Fruit fly (Drosophila melanogaster) whole organism, embryonic: Measurements from ENCODE around the gene mRpS35.

ENCODE experiments used
- Adf1 ChIP-seq: fragments of 200-800 bp; sonication (Bioruptor generic); IDR thresholded peaks from 2 replicates; pipeline ENCODE4 v1.3.6; 2022; ENCODE audit warnings: missing biosample characterization, missing genetic modification characterization
- Atf6 ChIP-seq: fragments of 200-800 bp; sonication (Bioruptor generic); IDR thresholded peaks from 2 replicates; pipeline ENCODE4 v1.3.6; 2022; ENCODE audit warnings: missing biosample characterization, missing genetic modification characterization
- CG11456 ChIP-seq: fragments of 200-800 bp; sonication (Bioruptor generic); IDR thresholded peaks from 3 replicates; pipeline ENCODE4 v1.3.6; 2022; ENCODE audit warnings: missing biosample characterization, missing genetic modification characterization
- CG12219 ChIP-seq: fragments of 200-800 bp; sonication (Bioruptor generic); optimal IDR thresholded peaks from 3 replicates; lab custom pipeline; 2018; ENCODE audit warnings: missing biosample characterization, mild to moderate bottlenecking, missing genetic modification characterization
- CG12659 ChIP-seq: fragments of 200-800 bp; sonication (Bioruptor generic); optimal IDR thresholded peaks from 3 replicates; lab custom pipeline; 2017; ENCODE audit warnings: mild to moderate bottlenecking, missing biosample characterization, missing genetic modification reagents, missing genetic modification characterization
- CG13123 ChIP-seq: fragments of 200-800 bp; sonication (Bioruptor generic); optimal IDR thresholded peaks from 2 replicates; lab custom pipeline; 2016; ENCODE audit warnings: missing biosample characterization, missing genetic modification characterization
- CG14014 ChIP-seq: fragments of 200-800 bp; sonication (Bioruptor generic); IDR thresholded peaks from 2 replicates; pipeline ENCODE4 v1.3.6; 2022; ENCODE audit warnings: missing biosample characterization, missing genetic modification characterization
- CG14710 ChIP-seq: fragments of 200-800 bp; sonication (Bioruptor generic); optimal IDR thresholded peaks from 3 replicates; lab custom pipeline; 2019; ENCODE audit warnings: missing biosample characterization, mild to moderate bottlenecking, missing genetic modification characterization, moderate library complexity
- CG15011 ChIP-seq: fragments of 200-800 bp; sonication (Bioruptor generic); optimal IDR thresholded peaks from 3 replicates; lab custom pipeline; 2018; ENCODE audit warnings: missing biosample characterization, mild to moderate bottlenecking, missing genetic modification characterization
- CG1602 ChIP-seq: fragments of 200-800 bp; sonication (Bioruptor generic); optimal IDR thresholded peaks from 3 replicates; lab custom pipeline; 2016; ENCODE audit warnings: missing biosample characterization, missing genetic modification characterization
- CG16815 ChIP-seq: fragments of 200-800 bp; sonication (Bioruptor generic); optimal IDR thresholded peaks from 3 replicates; lab custom pipeline; 2017; ENCODE audit warnings: missing biosample characterization, mild to moderate bottlenecking, missing genetic modification characterization
- CG16863 ChIP-seq: fragments of 200-800 bp; sonication (Bioruptor generic); optimal IDR thresholded peaks from 3 replicates; lab custom pipeline; 2016; ENCODE audit warnings: missing biosample characterization, missing genetic modification characterization
- CG17186 ChIP-seq: fragments of 200-800 bp; sonication (Bioruptor generic); optimal IDR thresholded peaks from 3 replicates; lab custom pipeline; 2017; ENCODE audit warnings: missing biosample characterization, missing genetic modification reagents, missing genetic modification characterization
- CG17912 ChIP-seq: fragments of 200-800 bp; sonication (Bioruptor generic); optimal IDR thresholded peaks from 2 replicates; lab custom pipeline; 2018; ENCODE audit warnings: missing biosample characterization, mild to moderate bottlenecking, missing genetic modification characterization
- CG3995 ChIP-seq: fragments of 200-800 bp; sonication (Bioruptor generic); optimal IDR thresholded peaks from 3 replicates; lab custom pipeline; 2016; ENCODE audit warnings: missing biosample characterization, missing genetic modification characterization
- CG4854 ChIP-seq: fragments of 200-800 bp; sonication (Bioruptor generic); optimal IDR thresholded peaks from 2 replicates; lab custom pipeline; 2016; ENCODE audit warnings: missing biosample characterization, missing genetic modification characterization, inconsistent platforms
- CG6654 ChIP-seq: fragments of 200-800 bp; sonication (Bioruptor generic); optimal IDR thresholded peaks from 2 replicates; lab custom pipeline; 2017; ENCODE audit warnings: missing biosample characterization, mild to moderate bottlenecking, missing genetic modification characterization
- CG7372 ChIP-seq: fragments of 200-800 bp; sonication (Bioruptor generic); IDR thresholded peaks from 2 replicates; pipeline ENCODE4 v1.3.6; 2022; ENCODE audit warnings: missing biosample characterization, missing genetic modification characterization
- CG9727 ChIP-seq: fragments of 200-800 bp; sonication (Bioruptor generic); optimal IDR thresholded peaks from 3 replicates; lab custom pipeline; 2017; ENCODE audit warnings: missing biosample characterization, mild to moderate bottlenecking, missing genetic modification characterization
- Chrac-16 ChIP-seq: fragments of 200-800 bp; sonication (Bioruptor generic); optimal IDR thresholded peaks from 3 replicates; lab custom pipeline; 2016; ENCODE audit warnings: missing biosample characterization, missing genetic modification characterization
- Dbx ChIP-seq: fragments of 200-800 bp; sonication (Bioruptor generic); IDR thresholded peaks from 3 replicates; pipeline ENCODE4 v1.3.6; 2022; ENCODE audit warnings: missing biosample characterization, missing genetic modification characterization
- Dp ChIP-seq: fragments of 200-800 bp; sonication (Bioruptor generic); optimal IDR thresholded peaks from 2 replicates; lab custom pipeline; 2018; ENCODE audit warnings: missing biosample characterization, mild to moderate bottlenecking, missing genetic modification characterization, moderate library complexity
- Kr ChIP-seq: fragments of 200-800 bp; sonication (Bioruptor generic); optimal IDR thresholded peaks from 2 replicates; lab custom pipeline; 2017; ENCODE audit warnings: missing biosample characterization, mild to moderate bottlenecking, missing genetic modification characterization
- Meics ChIP-seq: fragments of 200-800 bp; sonication (Bioruptor generic); optimal IDR thresholded peaks from 2 replicates; lab custom pipeline; 2017; ENCODE audit warnings: missing biosample characterization, mild to moderate bottlenecking, missing genetic modification characterization
- Myb ChIP-seq: fragments of 200-800 bp; sonication (Bioruptor generic); optimal IDR thresholded peaks from 2 replicates; lab custom pipeline; 2016; ENCODE audit warnings: missing biosample characterization, missing genetic modification characterization
- NFAT ChIP-seq: fragments of 200-800 bp; sonication (Bioruptor generic); IDR thresholded peaks from 2 replicates; pipeline ENCODE4 v1.3.6; 2022; ENCODE audit warnings: missing biosample characterization, missing genetic modification characterization
- Neu2 ChIP-seq: fragments of 200-800 bp; sonication (Bioruptor generic); optimal IDR thresholded peaks from 3 replicates; lab custom pipeline; 2016; ENCODE audit warnings: missing biosample characterization, missing genetic modification characterization, borderline replicate concordance
- PHDP ChIP-seq: fragments of 200-800 bp; sonication (Bioruptor generic); optimal IDR thresholded peaks from 3 replicates; lab custom pipeline; 2018; ENCODE audit warnings: missing biosample characterization, mild to moderate bottlenecking, missing genetic modification characterization, moderate library complexity
- Sry-β ChIP-seq: fragments of 200-800 bp; sonication (Bioruptor generic); optimal IDR thresholded peaks from 2 replicates; lab custom pipeline; 2018; ENCODE audit warnings: missing biosample characterization, mild to moderate bottlenecking, missing genetic modification characterization, moderate library complexity
- amos ChIP-seq: fragments of 200-800 bp; sonication (Bioruptor generic); IDR thresholded peaks from 2 replicates; pipeline ENCODE4 v1.3.6; 2022; ENCODE audit warnings: missing biosample characterization, missing genetic modification characterization; ENCODE audit not compliant: partially characterized antibody
- cg ChIP-seq: fragments of 200-800 bp; sonication (Bioruptor generic); optimal IDR thresholded peaks from 3 replicates; lab custom pipeline; 2019; ENCODE audit warnings: missing biosample characterization, mild to moderate bottlenecking, missing genetic modification characterization, moderate library complexity
- chinmo ChIP-seq: fragments of 200-800 bp; sonication (Bioruptor generic); IDR thresholded peaks from 4 replicates; pipeline ENCODE4 v1.3.6; 2022; ENCODE audit warnings: missing biosample characterization, missing genetic modification characterization; ENCODE audit not compliant: partially characterized antibody
- crc ChIP-seq: fragments of 200-800 bp; sonication (Bioruptor generic); optimal IDR thresholded peaks from 2 replicates; lab custom pipeline; 2016; ENCODE audit warnings: missing biosample characterization, missing genetic modification characterization
- crol ChIP-seq: fragments of 200-800 bp; sonication (Bioruptor generic); IDR thresholded peaks from 2 replicates; pipeline ENCODE4 v1.3.6; 2022; ENCODE audit warnings: missing biosample characterization, missing genetic modification characterization
- dimm ChIP-seq: fragments of 200-800 bp; sonication (Bioruptor generic); IDR thresholded peaks from 2 replicates; pipeline ENCODE4 v1.3.6; 2022; ENCODE audit warnings: missing biosample characterization, missing genetic modification characterization
- dm ChIP-seq: fragments of 200-800 bp; sonication (Bioruptor generic); optimal IDR thresholded peaks from 3 replicates; lab custom pipeline; 2016; ENCODE audit warnings: missing biosample characterization, missing genetic modification characterization
- emc ChIP-seq: fragments of 200-800 bp; sonication (Bioruptor generic); optimal IDR thresholded peaks from 2 replicates; lab custom pipeline; 2016; ENCODE audit warnings: missing biosample characterization, missing genetic modification characterization
- eve ChIP-seq, 2 experiments: fragments of >200 bp; optimal IDR thresholded peaks; 2 replicates each; lab custom pipeline; 2017; ENCODE audit warnings: missing biosample characterization in 2 of 2, missing genetic modification characterization in 2 of 2
- inv ChIP-seq: fragments of 200-800 bp; sonication (Bioruptor generic); IDR thresholded peaks from 2 replicates; pipeline ENCODE4 v1.3.6; 2022; ENCODE audit warnings: missing biosample characterization, missing genetic modification characterization; ENCODE audit not compliant: partially characterized antibody
- p53 ChIP-seq: fragments of 200-800 bp; sonication (Bioruptor generic); optimal IDR thresholded peaks from 2 replicates; lab custom pipeline; 2016; ENCODE audit warnings: missing biosample characterization, missing genetic modification characterization
- scrt ChIP-seq: fragments of 200-800 bp; sonication (Bioruptor generic); optimal IDR thresholded peaks from 2 replicates; lab custom pipeline; 2018; ENCODE audit warnings: missing biosample characterization, mild to moderate bottlenecking, missing genetic modification characterization, moderate library complexity
- sima ChIP-seq: fragments of 200-800 bp; sonication (Bioruptor generic); optimal IDR thresholded peaks from 2 replicates; lab custom pipeline; 2016; ENCODE audit warnings: missing biosample characterization, missing genetic modification characterization
- sisA ChIP-seq: fragments of 200-800 bp; sonication (Bioruptor generic); IDR thresholded peaks from 2 replicates; pipeline ENCODE4 v1.3.6; 2022; ENCODE audit warnings: missing biosample characterization, missing genetic modification characterization
- sug ChIP-seq: fragments of 200-800 bp; optimal IDR thresholded peaks from 2 replicates; lab custom pipeline; 2019; ENCODE audit warnings: missing biosample characterization, mild to moderate bottlenecking, missing genetic modification characterization, moderate library complexity
- tll ChIP-seq, 2 experiments: fragments of 200-800 bp in 1 of 2; fragments of >200 bp in 1 of 2; sonication (Bioruptor generic) in 1 of 2; optimal IDR thresholded peaks; 2 replicates each; lab custom pipeline; 2017 to 2019; ENCODE audit warnings: missing biosample characterization in 2 of 2, missing genetic modification characterization in 2 of 2, mild to moderate bottlenecking in 1 of 2, moderate library complexity in 1 of 2
- trh ChIP-seq: fragments of 200-800 bp; sonication (Bioruptor generic); optimal IDR thresholded peaks from 2 replicates; lab custom pipeline; 2016; ENCODE audit warnings: missing biosample characterization, missing genetic modification characterization
- twi ChIP-seq: fragments of 200-800 bp; optimal IDR thresholded peaks from 2 replicates; lab custom pipeline; 2019; ENCODE audit warnings: missing biosample characterization, mild to moderate bottlenecking, missing genetic modification characterization, moderate library complexity
- z ChIP-seq: fragments of 200-800 bp; sonication (Bioruptor generic); IDR thresholded peaks from 3 replicates; pipeline ENCODE4 v1.3.6; 2022; ENCODE audit warnings: missing biosample characterization, missing genetic modification characterization
- zfh1 ChIP-seq: fragments of 200-800 bp; sonication (Bioruptor generic); IDR thresholded peaks from 3 replicates; pipeline ENCODE4 v1.3.6; 2022; ENCODE audit warnings: missing biosample characterization, missing genetic modification characterization

mRpS35 gene

DNA sequence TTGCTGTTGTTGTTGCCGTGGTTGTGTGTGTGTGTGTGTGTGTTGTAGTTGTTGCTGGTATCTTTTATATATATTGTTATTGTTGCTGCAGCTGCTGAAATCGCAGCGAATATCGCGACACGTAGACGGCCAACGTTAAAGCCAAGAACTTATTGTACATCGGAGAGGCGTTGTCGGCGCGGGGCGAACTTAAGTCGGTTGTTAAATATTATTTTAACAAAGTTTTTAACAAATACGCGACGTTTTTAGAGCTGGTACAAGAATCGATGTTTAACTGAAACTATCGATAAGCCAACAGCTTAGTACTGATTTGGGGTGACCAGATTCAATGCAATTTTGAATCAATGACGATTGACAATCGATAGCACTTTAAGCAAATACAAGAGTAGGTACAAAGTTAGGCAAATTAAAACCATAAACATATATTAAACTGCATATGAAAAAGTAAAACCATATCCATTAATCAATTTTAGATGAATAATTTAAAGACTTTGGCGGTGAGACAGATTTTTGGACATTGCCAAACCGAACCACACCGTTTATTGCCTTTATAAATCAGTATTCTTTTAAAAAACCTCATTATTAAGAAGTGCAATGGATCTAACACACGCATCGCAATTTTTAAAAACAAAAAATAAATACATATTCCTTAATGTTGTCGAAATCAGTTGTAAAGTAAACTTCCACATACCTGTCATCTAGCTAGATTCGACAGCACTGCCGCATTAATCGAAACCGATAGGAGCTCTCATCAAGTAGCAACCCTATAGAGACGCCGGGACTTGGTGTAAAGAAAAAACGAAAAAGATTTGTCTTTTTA, 14.2 kb upstream of the mRpS35 start, which contains the start of the genes Mrtf and Non2 (continued):
- peak; percentile 4 for TF ChIP-seq sima
- peak; percentile 66 for TF ChIP-seq Atf6 (GFP tag; lab: Robert Waterston, UW)
- no peak for TF ChIP-seq p53 (GFP tag; lab: Kevin White, UChicago)
- TF ChIP-seq CG16815 (GFP tag; lab: Kevin White, UChicago): peak; percentile 42
- TF ChIP-seq CG16863 (GFP tag; lab: Kevin White, UChicago): peak; percentile 49
- TF ChIP-seq Neu2 (GFP tag; lab: Kevin White, UChicago): peak; percentile 68
- no peak for TF ChIP-seq crol (GFP tag; lab: Robert Waterston, UW)
- TF ChIP-seq zfh1 (GFP tag; lab: Robert Waterston, UW): peak; percentile 43; the same call in 2 of the 3 replicates
- TF ChIP-seq CG7372 (GFP tag; lab: Robert Waterston, UW): peak; percentile 38
- no peak for TF ChIP-seq Adf1
- TF ChIP-seq twi (tag; lab: Kevin White, UChicago): peak; percentile 38
- peak; percentile 57 for TF ChIP-seq sisA (GFP tag; lab: Robert Waterston, UW)
- peak; percentile 83 for TF ChIP-seq amos (GFP tag; lab: Robert Waterston, UW)
- peak; percentile 77 for TF ChIP-seq inv (GFP tag; lab: Robert Waterston, UW)
- TF ChIP-seq emc: peak; percentile 35
- TF ChIP-seq CG1602 (GFP tag; lab: Kevin White, UChicago): peak; percentile 69
- TF ChIP-seq CG12659 (GFP tag; lab: Kevin White, UChicago): peak; percentile 75
- peak; percentile 52 for TF ChIP-seq Myb (GFP tag; lab: Kevin White, UChicago)
- TF ChIP-seq CG4854: no peak
- TF ChIP-seq sug: peak; percentile 55
- peak; percentile 64 for TF ChIP-seq CG14014 (GFP tag; lab: Robert Waterston, UW)
- TF ChIP-seq CG3995 (GFP tag; lab: Kevin White, UChicago): peak; percentile 4
- TF ChIP-seq z (GFP tag; lab: Robert Waterston, UW): no peak
- TF ChIP-seq CG9727 (GFP tag; lab: Kevin White, UChicago): peak; percentile 65
- peak; percentile 40 for TF ChIP-seq dm (GFP tag; lab: Kevin White, UChicago)
- no peak for TF ChIP-seq CG13123
- TF ChIP-seq Chrac-16: peak; percentile 45
- no peak for TF ChIP-seq dimm
- TF ChIP-seq CG15011 (GFP tag; lab: Kevin White, UChicago): peak; percentile 32
- TF ChIP-seq cg (GFP tag; lab: Kevin White, UChicago): peak; percentile 91
- TF ChIP-seq tll (GFP tag; optimal IDR thresholded peaks at IDR 0.05; lab: Kevin White, UChicago): no peak
- peak; percentile 75; the same call in 1 of the 4 replicates for TF ChIP-seq chinmo
- TF ChIP-seq CG17912 (GFP tag; lab: Kevin White, UChicago): no peak
- TF ChIP-seq Sry-β (GFP tag; lab: Kevin White, UChicago): peak; percentile 94
- TF ChIP-seq crc: no peak
- TF ChIP-seq CG17186 (GFP tag; lab: Kevin White, UChicago): peak; percentile 30
- no peak for TF ChIP-seq CG12219 (GFP tag; lab: Kevin White, UChicago)
- TF ChIP-seq CG14710: peak; percentile 75
- no peak for TF ChIP-seq CG6654
- TF ChIP-seq NFAT (GFP tag; lab: Robert Waterston, UW): peak; percentile 63
- no peak for TF ChIP-seq trh (GFP tag; lab: Kevin White, UChicago)
- no peak for TF ChIP-seq eve (GFP tag; optimal IDR thresholded peaks at IDR 0.05; lab: Kevin White, UChicago)
- no peak for TF ChIP-seq Kr (GFP tag; lab: Kevin White, UChicago)
- TF ChIP-seq Dbx (GFP tag; lab: Robert Waterston, UW): peak; percentile 26; the same call in 1 of the 3 replicates
- TF ChIP-seq Meics (GFP tag; lab: Kevin White, UChicago): peak; percentile 67
- TF ChIP-seq Dp: peak; percentile 43
- peak; percentile 43 for TF ChIP-seq scrt
- peak; percentile 0 for TF ChIP-seq PHDP (tag; lab: Kevin White, UChicago)
- peak; percentile 65; the same call in 2 of the 3 replicates for TF ChIP-seq CG11456 (GFP tag; lab: Robert Waterston, UW)
